Fruit fly (Drosophila melanogaster) whole organism, embryonic: Measurements from ENCODE around the gene CG15201.

Source experiments
- Aef1 ChIP-seq: fragments of 200-800 bp; sonication (Bioruptor generic); IDR thresholded peaks from 3 replicates; pipeline ENCODE4 v1.3.6; 2022; ENCODE audit warnings: missing biosample characterization, missing genetic modification characterization
- BEAF-32 ChIP-seq: fragments of 200-800 bp; sonication (Bioruptor generic); optimal IDR thresholded peaks from 3 replicates; lab custom pipeline; 2017; ENCODE audit warnings: missing biosample characterization, missing genetic modification characterization, mild to moderate bottlenecking, moderate library complexity, missing genetic modification reagents
- Bdp1 ChIP-seq: fragments of 200-800 bp; sonication (Bioruptor generic); optimal IDR thresholded peaks from 3 replicates; lab custom pipeline; 2016; ENCODE audit warnings: missing biosample characterization, missing genetic modification characterization
- CG11093 ChIP-seq: fragments of 200-800 bp; sonication (Bioruptor generic); IDR thresholded peaks from 3 replicates; pipeline ENCODE4 v1.3.6; 2022; ENCODE audit warnings: missing biosample characterization, missing genetic modification characterization
- CG12299 ChIP-seq: fragments of 200-800 bp; sonication (Bioruptor generic); optimal IDR thresholded peaks from 2 replicates; lab custom pipeline; 2018; ENCODE audit warnings: missing biosample characterization, mild to moderate bottlenecking, missing genetic modification characterization
- CG13775 ChIP-seq: fragments of 200-800 bp; sonication (Bioruptor generic); optimal IDR thresholded peaks from 3 replicates; lab custom pipeline; 2017; ENCODE audit warnings: missing biosample characterization, mild to moderate bottlenecking, missing genetic modification characterization
- CG14050 ChIP-seq: fragments of 200-800 bp; sonication (Bioruptor generic); IDR thresholded peaks from 3 replicates; pipeline ENCODE4 v1.3.6; 2022; ENCODE audit warnings: missing biosample characterization, missing genetic modification characterization
- CG14860 ChIP-seq: fragments of 200-800 bp; sonication (Bioruptor generic); IDR thresholded peaks from 3 replicates; pipeline ENCODE4 v1.3.6; 2022; ENCODE audit warnings: missing biosample characterization, missing genetic modification characterization; ENCODE audit not compliant: partially characterized antibody
- CG15269 ChIP-seq: fragments of 200-800 bp; sonication (Bioruptor generic); optimal IDR thresholded peaks from 2 replicates; lab custom pipeline; 2018; ENCODE audit warnings: missing biosample characterization, mild to moderate bottlenecking, missing genetic modification characterization, moderate library complexity
- CG1529 ChIP-seq: fragments of 200-800 bp; sonication (Bioruptor generic); optimal IDR thresholded peaks from 3 replicates; lab custom pipeline; 2018; ENCODE audit warnings: missing biosample characterization, missing genetic modification characterization
- CG15601 ChIP-seq: fragments of 200-800 bp; sonication (Bioruptor generic); optimal IDR thresholded peaks from 3 replicates; lab custom pipeline; 2019; ENCODE audit warnings: missing biosample characterization, mild to moderate bottlenecking, missing genetic modification characterization, moderate library complexity
- CG2120 ChIP-seq: fragments of 200-800 bp; sonication (Bioruptor generic); optimal IDR thresholded peaks from 3 replicates; lab custom pipeline; 2016; ENCODE audit warnings: missing biosample characterization, missing genetic modification characterization
- CG3847 ChIP-seq: fragments of 200-800 bp; sonication (Bioruptor generic); IDR thresholded peaks from 2 replicates; pipeline ENCODE4 v1.3.6; 2022; ENCODE audit warnings: missing biosample characterization, missing genetic modification characterization
- CG5245 ChIP-seq: fragments of 200-800 bp; sonication (Bioruptor generic); optimal IDR thresholded peaks from 3 replicates; lab custom pipeline; 2016; ENCODE audit warnings: missing biosample characterization, missing genetic modification characterization
- CG6175 ChIP-seq: fragments of 200-800 bp; sonication (Bioruptor generic); IDR thresholded peaks from 3 replicates; pipeline ENCODE4 v1.3.6; 2022; ENCODE audit warnings: missing biosample characterization, missing genetic modification characterization
- CG6654 ChIP-seq: fragments of 200-800 bp; sonication (Bioruptor generic); optimal IDR thresholded peaks from 2 replicates; lab custom pipeline; 2017; ENCODE audit warnings: missing biosample characterization, mild to moderate bottlenecking, missing genetic modification characterization
- CG7745 ChIP-seq: fragments of 200-800 bp; sonication (Bioruptor generic); optimal IDR thresholded peaks from 2 replicates; lab custom pipeline; 2018; ENCODE audit warnings: missing biosample characterization, mild to moderate bottlenecking, missing genetic modification characterization, moderate library complexity
- CG8089 ChIP-seq: fragments of 200-800 bp; sonication (Bioruptor generic); optimal IDR thresholded peaks from 3 replicates; lab custom pipeline; 2016; ENCODE audit warnings: missing biosample characterization, missing genetic modification characterization
- CG8765 ChIP-seq: fragments of 200-800 bp; sonication (Bioruptor generic); IDR thresholded peaks from 2 replicates; pipeline ENCODE4 v1.3.6; 2022; ENCODE audit warnings: missing biosample characterization, missing genetic modification characterization
- CkIIα-i1 ChIP-seq: fragments of 200-800 bp; sonication (Bioruptor generic); IDR thresholded peaks from 2 replicates; pipeline ENCODE4 v1.3.6; 2022; ENCODE audit warnings: missing biosample characterization, missing genetic modification characterization
- D19A ChIP-seq: fragments of 200-800 bp; optimal IDR thresholded peaks from 3 replicates; lab custom pipeline; 2019; ENCODE audit warnings: missing biosample characterization, mild to moderate bottlenecking, missing genetic modification characterization, moderate library complexity
- Dip2 ChIP-seq: fragments of 200-800 bp; sonication (Bioruptor generic); IDR thresholded peaks from 2 replicates; pipeline ENCODE4 v1.3.6; 2022; ENCODE audit warnings: missing biosample characterization, missing genetic modification characterization
- Fer1 ChIP-seq: fragments of 200-800 bp; sonication (Bioruptor generic); optimal IDR thresholded peaks from 2 replicates; lab custom pipeline; 2017; ENCODE audit warnings: missing biosample characterization, mild to moderate bottlenecking, missing genetic modification characterization
- MBD-R2 ChIP-seq: fragments of 200-800 bp; sonication (Bioruptor generic); IDR thresholded peaks from 2 replicates; pipeline ENCODE4 v1.3.6; 2022; ENCODE audit warnings: missing biosample characterization, missing genetic modification characterization
- MESR4 ChIP-seq: fragments of 200-800 bp; sonication (Bioruptor generic); optimal IDR thresholded peaks from 2 replicates; lab custom pipeline; 2018; ENCODE audit warnings: missing biosample characterization, mild to moderate bottlenecking, missing genetic modification characterization, moderate library complexity
- Nf-YB ChIP-seq: fragments of 200-800 bp; sonication (Bioruptor generic); optimal IDR thresholded peaks from 3 replicates; lab custom pipeline; 2019; ENCODE audit warnings: missing biosample characterization, mild to moderate bottlenecking, missing genetic modification characterization, moderate library complexity
- Pdp1 ChIP-seq, 2 experiments: fragments of 200-800 bp; sonication (Bioruptor generic); optimal IDR thresholded peaks; 3 replicates each; lab custom pipeline; 2016; ENCODE audit warnings: missing biosample characterization in 2 of 2, missing genetic modification characterization in 2 of 2, mild to moderate bottlenecking in 1 of 2, moderate library complexity in 1 of 2
- Rx ChIP-seq: fragments of 200-800 bp; sonication (Bioruptor generic); IDR thresholded peaks from 2 replicates; pipeline ENCODE4 v1.3.6; 2022; ENCODE audit warnings: missing biosample characterization, missing genetic modification characterization
- Scr ChIP-seq: fragments of 200-800 bp; sonication (Bioruptor generic); IDR thresholded peaks from 2 replicates; pipeline ENCODE4 v1.3.6; 2022; ENCODE audit warnings: missing biosample characterization, missing genetic modification characterization; ENCODE audit not compliant: partially characterized antibody
- Sox100B ChIP-seq: fragments of 200-800 bp; sonication (Bioruptor generic); optimal IDR thresholded peaks from 3 replicates; lab custom pipeline; 2018; ENCODE audit warnings: missing biosample characterization, mild to moderate bottlenecking, missing genetic modification characterization
- bab2 ChIP-seq: fragments of 200-800 bp; sonication (Bioruptor generic); optimal IDR thresholded peaks from 2 replicates; lab custom pipeline; 2016; ENCODE audit warnings: missing biosample characterization, missing genetic modification characterization
- bcd ChIP-seq: fragments of 200-800 bp; sonication (Bioruptor generic); optimal IDR thresholded peaks from 2 replicates; lab custom pipeline; 2017; ENCODE audit warnings: missing biosample characterization, mild to moderate bottlenecking, missing genetic modification characterization
- bsh ChIP-seq, 2 experiments: fragments of 200-800 bp; sonication (Bioruptor generic); optimal IDR thresholded peaks; 2 replicates each; lab custom pipeline; 2017 to 2018; ENCODE audit warnings: mild to moderate bottlenecking in 2 of 2, missing biosample characterization in 2 of 2, missing genetic modification characterization in 2 of 2, moderate library complexity in 1 of 2
- cad ChIP-seq: fragments of >200 bp; optimal IDR thresholded peaks from 2 replicates; lab custom pipeline; 2017; ENCODE audit warnings: missing biosample characterization, missing genetic modification characterization
- cas ChIP-seq: fragments of 200-800 bp; sonication (Bioruptor generic); IDR thresholded peaks from 2 replicates; pipeline ENCODE4 v1.3.6; 2022; ENCODE audit warnings: missing biosample characterization, missing genetic modification characterization
- chn ChIP-seq: fragments of 200-800 bp; sonication (Bioruptor generic); optimal IDR thresholded peaks from 2 replicates; lab custom pipeline; 2016; ENCODE audit warnings: missing biosample characterization, missing genetic modification characterization
- dm ChIP-seq: fragments of 200-800 bp; sonication (Bioruptor generic); optimal IDR thresholded peaks from 3 replicates; lab custom pipeline; 2016; ENCODE audit warnings: missing biosample characterization, missing genetic modification characterization
- ftz-f1 ChIP-seq: fragments of 200-800 bp; sonication (Bioruptor generic); optimal IDR thresholded peaks from 2 replicates; lab custom pipeline; 2016; ENCODE audit warnings: missing biosample characterization, missing genetic modification characterization
- gem ChIP-seq: fragments of 200-800 bp; sonication (Bioruptor generic); optimal IDR thresholded peaks from 2 replicates; lab custom pipeline; 2019; ENCODE audit warnings: missing biosample characterization, mild to moderate bottlenecking, missing genetic modification characterization, moderate library complexity
- ham ChIP-seq: fragments of 200-800 bp; sonication (Bioruptor generic); IDR thresholded peaks from 2 replicates; pipeline ENCODE4 v1.3.6; 2022; ENCODE audit warnings: missing biosample characterization, missing genetic modification characterization
- knrl ChIP-seq: fragments of 200-800 bp; sonication (Bioruptor generic); IDR thresholded peaks from 3 replicates; pipeline ENCODE4 v1.3.6; 2022; ENCODE audit warnings: missing biosample characterization, missing genetic modification characterization; ENCODE audit not compliant: partially characterized antibody
- luna ChIP-seq: fragments of 200-800 bp; sonication (Bioruptor generic); optimal IDR thresholded peaks from 2 replicates; lab custom pipeline; 2016; ENCODE audit warnings: missing biosample characterization, missing genetic modification characterization
- otp ChIP-seq: fragments of 200-800 bp; sonication (Bioruptor generic); IDR thresholded peaks from 3 replicates; pipeline ENCODE4, ENCODE4 v1.3.6; 2022; ENCODE audit warnings: missing biosample characterization, missing genetic modification characterization
- pho ChIP-seq: fragments of 200-800 bp; sonication (Bioruptor generic); optimal IDR thresholded peaks from 2 replicates; lab custom pipeline; 2016; ENCODE audit warnings: missing biosample characterization, missing genetic modification characterization
- sd ChIP-seq: fragments of 200-800 bp; sonication (Bioruptor generic); optimal IDR thresholded peaks from 3 replicates; lab custom pipeline; 2018; ENCODE audit warnings: missing biosample characterization, mild to moderate bottlenecking, missing genetic modification characterization, moderate library complexity
- sens-2 ChIP-seq: fragments of 200-800 bp; sonication (Bioruptor generic); IDR thresholded peaks from 2 replicates; pipeline ENCODE4 v1.3.6; 2022; ENCODE audit warnings: missing biosample characterization, missing genetic modification characterization
- sob ChIP-seq: fragments of 200-800 bp; sonication (Bioruptor generic); IDR thresholded peaks from 2 replicates; pipeline ENCODE4 v1.3.6; 2022; ENCODE audit warnings: missing biosample characterization, missing genetic modification characterization
- sug ChIP-seq: fragments of 200-800 bp; optimal IDR thresholded peaks from 2 replicates; lab custom pipeline; 2019; ENCODE audit warnings: missing biosample characterization, mild to moderate bottlenecking, missing genetic modification characterization, moderate library complexity
- tap ChIP-seq: fragments of 200-800 bp; optimal IDR thresholded peaks from 3 replicates; lab custom pipeline; 2019; ENCODE audit warnings: missing biosample characterization, mild to moderate bottlenecking, missing genetic modification characterization, moderate library complexity
- unpg ChIP-seq: fragments of 200-800 bp; sonication (Bioruptor generic); optimal IDR thresholded peaks from 3 replicates; lab custom pipeline; 2018; ENCODE audit warnings: missing biosample characterization, mild to moderate bottlenecking, missing genetic modification characterization, moderate library complexity
- usp ChIP-seq: fragments of >200 bp; optimal IDR thresholded peaks from 2 replicates; lab custom pipeline; 2017; ENCODE audit warnings: missing biosample characterization, missing genetic modification characterization
- vnd ChIP-seq: fragments of 200-800 bp; sonication (Bioruptor generic); IDR thresholded peaks from 3 replicates; pipeline ENCODE4 v1.3.6; 2022; ENCODE audit warnings: missing biosample characterization, missing genetic modification characterization; ENCODE audit not compliant: partially characterized antibody
- yki ChIP-seq: fragments of >200 bp; optimal IDR thresholded peaks from 3 replicates; lab custom pipeline; 2018

Gene CG15201

dm6 chrX:11128828-11129227 lies 15.1 kb upstream of the CG15201 start, which contains the start of gene SrpRalpha (continued):
- no peak for TF ChIP-seq ftz-f1
- no peak for TF ChIP-seq CG6654 (GFP tag; lab: Kevin White, UChicago)
- no peak for TF ChIP-seq Rx
- TF ChIP-seq CG15269, result no peak
- no peak for TF ChIP-seq sug (tag; lab: Kevin White, UChicago)
- peak in 1 of 2 experiments; percentile 5 for TF ChIP-seq Pdp1 (GFP tag; optimal IDR thresholded peaks at IDR 0.05; lab: Kevin White, UChicago)
- TF ChIP-seq D19A (tag; lab: Kevin White, UChicago), result no peak
- TF ChIP-seq CkIIα-i1, result no peak
- TF ChIP-seq CG8089, result no peak
- TF ChIP-seq BEAF-32 (GFP tag; lab: Kevin White, UChicago), result peak; percentile 46
- TF ChIP-seq CG2120, result no peak
- peak; percentile 3 for TF ChIP-seq dm (GFP tag; lab: Kevin White, UChicago)
- TF ChIP-seq luna (GFP tag; lab: Kevin White, UChicago), result no peak
- no peak for TF ChIP-seq pho
- no peak for TF ChIP-seq sob
- TF ChIP-seq gem (tag; lab: Kevin White, UChicago), result no peak
- TF ChIP-seq Aef1 (GFP tag; lab: Robert Waterston, UW), result no peak
- TF ChIP-seq CG7745 (tag; lab: Kevin White, UChicago), result no peak
- TF ChIP-seq MESR4 (GFP tag; lab: Kevin White, UChicago), result peak; percentile 84
- TF ChIP-seq bsh (GFP tag; optimal IDR thresholded peaks at IDR 0.05; lab: Kevin White, UChicago), result no peak
- no peak for TF ChIP-seq otp (GFP tag; lab: Robert Waterston, UW)
- TF ChIP-seq bab2 (GFP tag; lab: Kevin White, UChicago), result no peak
- TF ChIP-seq CG13775 (GFP tag; lab: Kevin White, UChicago), result no peak
- TF ChIP-seq CG1529 (GFP tag; lab: Kevin White, UChicago), result no peak
- TF ChIP-seq yki, result no peak
- no peak for TF ChIP-seq CG15601
- no peak for TF ChIP-seq CG11093 (GFP tag; lab: Robert Waterston, UW)
- no peak for TF ChIP-seq CG8765 (GFP tag; lab: Robert Waterston, UW)
- no peak for TF ChIP-seq sd
- TF ChIP-seq CG6175, result no peak
- no peak for TF ChIP-seq CG5245 (GFP tag; lab: Kevin White, UChicago)
- TF ChIP-seq Scr (GFP tag; lab: Robert Waterston, UW), result peak; percentile 42; the same call in 1 of the 2 replicates
- TF ChIP-seq Sox100B (GFP tag; lab: Kevin White, UChicago), result no peak
- peak; percentile 35; the same call in 1 of the 3 replicates for TF ChIP-seq knrl (GFP tag; lab: Robert Waterston, UW)
- TF ChIP-seq chn, result no peak
- no peak for TF ChIP-seq CG14860
- no peak for TF ChIP-seq CG3847
- no peak for TF ChIP-seq Nf-YB (GFP tag; lab: Kevin White, UChicago)
- no peak for TF ChIP-seq Dip2 (GFP tag; lab: Robert Waterston, UW)
- no peak for TF ChIP-seq vnd (GFP tag; lab: Robert Waterston, UW)
- TF ChIP-seq MBD-R2 (GFP tag; lab: Robert Waterston, UW), result peak; percentile 57
- no peak for TF ChIP-seq tap (tag; lab: Kevin White, UChicago)
- TF ChIP-seq CG12299 (tag; lab: Kevin White, UChicago), result no peak
- TF ChIP-seq sens-2, result no peak
- no peak for TF ChIP-seq unpg (GFP tag; lab: Kevin White, UChicago)
- TF ChIP-seq cad (GFP tag; lab: Kevin White, UChicago), result no peak
- TF ChIP-seq ham (GFP tag; lab: Robert Waterston, UW), result no peak
- TF ChIP-seq Bdp1 (GFP tag; lab: Kevin White, UChicago), result no peak
- TF ChIP-seq Fer1 (GFP tag; lab: Kevin White, UChicago), result no peak
- TF ChIP-seq cas (GFP tag; lab: Robert Waterston, UW), result no peak
- no peak for TF ChIP-seq bcd (GFP tag; lab: Kevin White, UChicago)
- TF ChIP-seq CG14050 (GFP tag; lab: Robert Waterston, UW), result no peak
- TF ChIP-seq usp (GFP tag; lab: Kevin White, UChicago), result no peak
